Fruit fly (Drosophila melanogaster) whole organism, larva: ENCODE measurements around the gene Hs2st.

ENCODE experiments used
- noc ChIP-seq: fragments of 200-800 bp; sonication (Bioruptor generic); optimal IDR thresholded peaks from 3 replicates; lab custom pipeline; 2019; ENCODE audit warnings: missing biosample characterization, mild to moderate bottlenecking, missing genetic modification characterization, moderate library complexity

Gene Hs2st

dm6 chr2L:19415133-19415532, 29.4 kb downstream of the Hs2st start:
- TF ChIP-seq noc, result no peak

- no peak for TF ChIP-seq noc
These were observed 30.3 kb downstream of the Hs2st start for dm6 chr2L:19414233-19414749.

DNA sequence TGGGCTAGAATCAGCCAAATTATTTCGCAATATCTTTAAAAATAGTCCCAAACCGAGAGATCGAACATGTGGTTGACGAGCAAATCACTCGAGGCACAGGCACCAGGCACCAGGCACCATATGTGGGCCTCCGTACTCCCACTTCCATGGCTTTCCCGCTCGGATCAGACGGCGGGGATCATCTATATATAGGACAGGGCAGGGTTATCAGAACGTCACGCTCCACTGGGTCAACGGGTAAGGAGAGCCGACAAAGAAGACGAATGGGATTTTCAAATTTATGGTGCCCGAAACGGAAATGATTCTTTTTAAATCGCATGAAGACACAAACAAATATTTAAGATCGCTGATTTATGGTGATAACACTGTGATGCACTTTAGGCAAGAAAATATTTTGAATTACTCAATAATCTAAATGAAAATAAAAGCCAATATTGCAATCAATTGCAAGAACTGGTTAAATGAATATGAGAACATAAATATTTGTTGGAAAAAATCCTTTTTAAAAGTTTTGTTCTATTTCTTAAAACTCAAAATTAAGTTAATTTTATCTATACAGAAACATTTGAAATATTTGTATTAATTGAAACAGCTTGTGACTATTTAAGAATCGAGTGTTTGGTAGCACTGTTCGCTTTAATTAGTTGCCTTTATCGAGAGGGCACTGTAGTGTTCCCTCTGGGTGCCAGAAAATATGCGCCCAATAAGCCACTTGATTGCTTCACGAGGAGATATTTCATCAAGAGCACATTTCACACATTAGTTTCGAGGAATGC, 31.2 kb downstream of the Hs2st start:
- no peak for TF ChIP-seq noc

dm6 chr2L:19411966-19412365, 32.6 kb downstream of the Hs2st start:
- no peak for TF ChIP-seq noc

dm6 chr2L:19406419-19406818, 38.1 kb downstream of the Hs2st start:
- TF ChIP-seq noc, result no peak

DNA sequence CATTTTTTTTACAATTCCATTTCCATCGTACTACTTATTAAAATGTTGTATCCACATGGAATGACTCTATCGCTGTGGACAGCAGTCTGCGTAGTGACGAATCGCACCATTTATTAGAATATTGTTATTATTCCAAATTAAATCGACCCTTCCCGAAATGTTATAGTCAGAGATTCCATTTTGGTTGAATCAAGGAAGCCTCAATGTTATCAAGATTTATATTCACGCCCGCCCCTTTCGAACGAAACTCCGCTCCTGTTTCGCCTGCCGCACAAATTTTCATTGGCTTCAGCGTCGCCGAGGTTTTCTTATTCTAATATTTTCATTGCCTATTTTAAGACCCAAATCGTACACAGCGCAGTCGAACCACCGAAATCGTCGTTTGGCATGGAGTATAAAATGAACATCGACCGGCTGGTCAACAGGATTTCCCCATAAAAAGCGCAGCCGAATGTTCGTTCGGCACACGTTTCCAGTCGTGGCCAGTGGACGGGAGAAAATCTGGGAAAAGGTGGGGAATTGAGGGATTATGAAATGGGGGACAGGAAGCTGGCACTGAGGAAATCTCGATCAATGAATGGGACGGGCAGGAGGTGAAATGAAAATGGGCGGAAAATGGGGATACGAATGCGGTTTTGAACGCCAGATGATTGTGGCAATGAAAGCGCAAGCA, 38.7 kb downstream of the Hs2st start:
- no peak for TF ChIP-seq noc

DNA sequence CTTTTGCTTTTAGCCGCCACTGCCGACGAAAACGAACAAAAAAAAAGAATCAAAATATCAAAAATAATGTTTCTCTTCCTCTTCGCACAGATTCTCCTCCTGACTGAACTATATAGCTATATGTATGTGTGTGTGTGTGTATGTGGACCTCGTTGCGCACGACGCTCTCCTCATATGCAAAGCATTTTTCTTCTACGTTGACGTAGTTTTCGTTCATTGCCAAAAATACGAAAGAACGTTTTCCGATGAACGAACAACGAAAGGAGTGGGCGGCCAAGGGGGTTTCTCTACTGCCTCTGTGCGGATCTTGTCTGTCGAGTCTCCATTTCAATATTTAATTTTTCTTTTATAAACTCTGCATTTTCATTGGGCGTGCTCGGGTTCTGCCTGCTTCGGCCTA, 39.7 kb downstream of the Hs2st start:
- TF ChIP-seq noc, result no peak

dm6 chr2L:19403398-19403797, 41.2 kb downstream of the Hs2st start:
- no peak for TF ChIP-seq noc

DNA sequence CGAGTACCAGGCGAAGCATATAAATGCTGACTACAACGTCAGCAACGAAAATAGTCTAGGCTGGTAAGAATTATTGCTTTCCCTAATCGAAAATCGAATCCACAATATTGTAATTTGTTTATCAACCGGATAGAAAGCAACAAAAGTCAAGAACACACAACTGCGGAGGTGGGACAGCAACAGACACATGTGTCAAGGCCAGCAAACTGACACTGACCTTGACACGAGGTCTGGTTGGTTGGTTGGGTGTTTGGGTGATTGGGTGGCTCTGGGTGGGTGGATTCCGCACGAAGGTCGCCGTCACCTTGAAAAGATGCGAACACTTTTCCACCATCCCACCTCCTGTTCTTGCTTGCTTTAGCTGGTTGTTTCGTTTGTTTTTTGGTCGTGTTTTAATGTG, 41.9 kb downstream of the Hs2st start:
- no peak for TF ChIP-seq noc

- no peak for TF ChIP-seq noc
These were observed 42.6 kb downstream of the Hs2st start for dm6 chr2L:19401914-19402313.

DNA sequence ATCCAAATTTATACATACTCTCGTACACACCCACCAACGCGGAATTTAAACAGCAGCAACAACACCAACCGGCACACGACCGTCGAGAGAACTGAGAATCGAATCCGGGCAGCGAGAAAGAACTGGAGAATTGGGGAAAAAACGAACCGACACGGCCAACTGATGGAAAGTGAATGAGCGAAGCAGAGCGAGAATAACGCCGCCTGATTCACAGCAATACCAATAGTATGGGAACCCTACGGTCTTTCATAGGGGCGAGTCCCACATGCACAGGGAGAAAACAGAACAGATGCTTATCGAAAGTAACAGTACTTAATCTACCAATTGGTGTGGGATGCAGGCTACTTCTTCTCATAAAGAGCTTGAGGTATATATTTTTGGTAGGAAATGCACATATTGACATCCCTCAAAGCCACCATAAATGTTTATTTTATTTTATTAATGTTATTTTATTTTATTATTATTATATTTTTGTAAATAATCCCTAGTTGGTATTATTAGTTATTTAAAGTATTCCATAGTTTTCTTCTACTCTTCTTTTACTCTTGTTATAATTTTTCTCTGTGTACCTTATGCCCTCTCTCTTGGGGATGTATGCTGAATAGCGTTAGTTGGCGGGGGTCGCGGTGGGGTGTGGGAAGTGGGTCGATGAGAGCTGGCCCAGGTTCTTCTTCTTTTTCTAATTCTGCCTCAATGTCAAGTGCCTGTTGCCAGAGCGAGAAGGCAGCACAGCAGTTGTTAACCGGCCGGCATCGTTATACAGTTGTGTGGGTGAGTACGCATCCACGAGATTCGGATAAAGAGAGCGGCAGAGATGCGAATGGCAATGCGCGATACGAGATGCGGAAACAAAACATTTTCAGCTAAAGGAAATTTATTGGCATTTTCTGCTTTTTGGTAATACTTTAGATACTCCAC, 46.0 kb downstream of the Hs2st start, which contains the start of gene CG17544:
Gene CG17544 (minus strand): TSS at position 177 of the 918 bp plus-strand sequence.
- peak; percentile 76 for TF ChIP-seq noc

dm6 chr2L:19397617-19398316, 46.8 kb downstream of the Hs2st start:
- TF ChIP-seq noc, result peak; percentile 16

DNA sequence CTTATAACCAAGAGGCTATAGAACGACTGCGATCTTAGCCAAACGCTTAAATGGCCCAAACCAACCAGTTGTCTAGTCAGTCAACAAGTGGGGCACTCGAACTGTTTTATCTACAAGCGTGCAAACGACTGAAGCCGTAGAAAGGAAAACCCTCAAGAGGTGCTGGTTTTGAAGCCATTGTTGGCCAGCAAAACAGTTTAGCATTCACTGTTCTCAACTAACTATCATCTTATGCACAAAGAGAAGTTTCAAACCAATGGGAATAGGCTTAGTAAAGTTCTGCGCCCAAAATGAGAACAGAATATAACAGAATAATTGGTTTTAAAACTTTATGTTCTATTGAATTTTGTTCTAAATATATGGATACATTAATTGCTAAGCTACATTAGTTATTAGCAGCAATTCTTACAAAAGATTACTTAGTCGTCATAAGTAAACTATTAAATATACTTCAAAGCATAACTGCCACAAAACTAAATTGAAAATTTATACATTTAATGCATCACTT, 50.8 kb downstream of the Hs2st start, which contains the start of gene CG31798:
Gene CG31798 (plus strand): TSS at position 458 of the 508 bp plus-strand sequence.
- TF ChIP-seq noc, result no peak
